Worm (Caenorhabditis elegans) whole organism, midembryonic: ENCODE measurements around the gene F49E12.12.
"Not testable (repeated sequence)": the region's sequence is repeated elsewhere in the genome, so short reads cannot be mapped to it uniquely, and the experiment has no call there.

Experiments
- T22C8.4 ChIP-seq: fragments of 200-800 bp; sonication (Bioruptor generic); IDR thresholded peaks from 2 replicates; pipeline ENCODE4 v1.3.6; 2022; ENCODE audit warnings: missing genetic modification characterization, missing compliant biosample characterization
- cog-1 ChIP-seq: sonication (generic microtip); optimal IDR thresholded peaks from 2 replicates; lab custom pipeline; 2016; ENCODE audit warnings: missing genetic modification characterization, missing compliant biosample characterization
- flt-1 ChIP-seq: fragments of 200-800 bp; sonication (Bioruptor generic); IDR thresholded peaks from 2 replicates; pipeline ENCODE4 v1.3.6; 2022; ENCODE audit warnings: missing genetic modification characterization, missing compliant biosample characterization
- klf-2 ChIP-seq: fragments of 200-800 bp; sonication (Bioruptor generic); conservative IDR thresholded peaks from 2 replicates; pipeline ENCODE4 v1.3.6; 2022; ENCODE audit warnings: missing genetic modification reagents, missing genetic modification characterization, missing compliant biosample characterization
- med-1 ChIP-seq: sonication (generic microtip); optimal IDR thresholded peaks from 2 replicates; lab custom pipeline; 2017; ENCODE audit warnings: missing genetic modification characterization, mild to moderate bottlenecking, missing compliant biosample characterization, antibody characterized with exemption, missing genetic modification reagents; ENCODE audit not compliant: insufficient read depth
- ref-1 ChIP-seq: fragments of 200-800 bp; sonication (Bioruptor generic); conservative IDR thresholded peaks from 2 replicates; pipeline ENCODE4 v1.3.6; 2022; ENCODE audit warnings: missing genetic modification reagents, missing genetic modification characterization, missing compliant biosample characterization
- tab-1 ChIP-seq: fragments of 200-800 bp; sonication (Bioruptor generic); IDR thresholded peaks from 2 replicates; pipeline ENCODE4 v1.3.6; 2022; ENCODE audit warnings: missing genetic modification characterization, missing compliant biosample characterization
- ztf-23 ChIP-seq: fragments of 200-800 bp; sonication (Bioruptor generic); IDR thresholded peaks from 2 replicates; pipeline ENCODE4 v1.3.6; 2022; ENCODE audit warnings: missing genetic modification reagents, missing genetic modification characterization, missing compliant biosample characterization
- ztf-29 ChIP-seq: fragments of 200-800 bp; sonication (Bioruptor generic); IDR thresholded peaks from 2 replicates; pipeline ENCODE4 v1.3.6; 2022; ENCODE audit warnings: missing genetic modification reagents, missing genetic modification characterization, missing compliant biosample characterization

F49E12.12 gene

DNA sequence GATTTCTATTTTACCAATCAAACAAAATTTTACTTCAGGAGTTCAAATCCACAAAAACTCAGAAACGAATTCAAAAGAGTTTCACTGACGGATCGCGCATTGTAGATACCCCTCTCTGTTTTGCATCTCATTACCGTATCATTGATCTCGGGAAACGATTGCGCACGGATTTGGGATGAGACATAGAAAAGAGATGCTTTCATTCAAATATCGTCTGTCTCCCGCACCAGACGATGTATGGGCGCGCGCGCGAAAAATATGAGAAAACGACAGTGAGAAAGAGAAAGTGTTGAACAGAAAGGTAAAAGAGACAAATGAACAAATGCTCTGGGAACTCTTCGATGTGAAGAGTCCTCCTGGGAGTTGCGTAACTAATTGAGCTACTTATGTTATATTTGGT, 29.7 kb downstream of the F49E12.12 start:
- TF ChIP-seq ztf-23 (GFP tag; lab: Robert Waterston, UW) (no peak), med-1 (no peak), klf-2 (GFP tag; lab: Robert Waterston, UW) (no peak), T22C8.4 (no peak), ref-1 (no peak), ztf-29 (GFP tag; lab: Robert Waterston, UW) (no peak), tab-1 (GFP tag; lab: Robert Waterston, UW) (no peak), cog-1 (tag; lab: Kevin White, UChicago) (no peak), flt-1 (GFP tag; lab: Robert Waterston, UW) (no peak)

DNA sequence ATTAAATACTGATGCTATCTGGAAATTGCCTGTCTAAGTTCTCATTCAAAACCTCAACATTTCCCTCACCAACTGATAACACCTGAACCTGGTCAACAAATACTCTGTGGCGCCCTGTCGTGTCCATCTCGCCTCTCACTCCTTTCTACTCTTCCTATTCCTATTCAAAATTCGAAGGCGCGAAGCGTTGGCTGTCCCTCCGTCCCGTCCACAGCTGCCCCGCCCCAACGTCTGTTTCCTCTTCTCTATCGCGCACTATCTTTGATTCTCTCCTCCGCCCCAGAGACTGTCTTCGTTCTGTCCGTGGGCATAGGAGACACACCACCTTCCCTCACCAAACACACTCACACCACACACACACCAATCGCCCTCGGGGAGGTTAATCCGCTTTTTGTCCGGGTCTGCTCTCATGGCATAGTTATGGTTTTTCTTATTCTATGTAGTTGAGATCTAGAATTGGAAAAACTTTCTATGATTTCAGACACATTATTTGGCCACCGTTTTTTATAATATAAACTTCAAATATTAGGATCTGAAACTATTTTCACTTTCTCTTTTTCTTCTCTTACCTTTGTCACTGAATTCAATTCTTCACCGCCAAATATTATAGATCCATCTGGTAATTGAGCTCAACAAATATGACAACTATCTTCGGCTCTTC, 30.9 kb downstream of the F49E12.12 start, which contains the start of gene efl-3:
Gene efl-3, plus strand, starts transcription at position 611 of the 661 bp plus-strand sequence.
- TF ChIP-seq T22C8.4 = no peak
- no peak for TF ChIP-seq ztf-29 (GFP tag; lab: Robert Waterston, UW)
- TF ChIP-seq tab-1 (GFP tag; lab: Robert Waterston, UW) = no peak
- no peak for TF ChIP-seq ref-1
- no peak for TF ChIP-seq ztf-23 (GFP tag; lab: Robert Waterston, UW)
- TF ChIP-seq klf-2 (GFP tag; lab: Robert Waterston, UW) = no peak
- TF ChIP-seq flt-1 (GFP tag; lab: Robert Waterston, UW) = no peak
- TF ChIP-seq cog-1 (tag; lab: Kevin White, UChicago) = no peak
- TF ChIP-seq med-1 = no peak

ce11 chrII:8412935-8413334, 31.6 kb downstream of the F49E12.12 start:
- TF ChIP-seq ref-1 (no peak), ztf-29 (GFP tag; lab: Robert Waterston, UW) (no peak), flt-1 (GFP tag; lab: Robert Waterston, UW) (no peak), T22C8.4 (no peak), tab-1 (GFP tag; lab: Robert Waterston, UW) (no peak), klf-2 (GFP tag; lab: Robert Waterston, UW) (no peak), ztf-23 (GFP tag; lab: Robert Waterston, UW) (no peak), cog-1 (tag; lab: Kevin White, UChicago) (no peak), med-1 (no peak)

DNA sequence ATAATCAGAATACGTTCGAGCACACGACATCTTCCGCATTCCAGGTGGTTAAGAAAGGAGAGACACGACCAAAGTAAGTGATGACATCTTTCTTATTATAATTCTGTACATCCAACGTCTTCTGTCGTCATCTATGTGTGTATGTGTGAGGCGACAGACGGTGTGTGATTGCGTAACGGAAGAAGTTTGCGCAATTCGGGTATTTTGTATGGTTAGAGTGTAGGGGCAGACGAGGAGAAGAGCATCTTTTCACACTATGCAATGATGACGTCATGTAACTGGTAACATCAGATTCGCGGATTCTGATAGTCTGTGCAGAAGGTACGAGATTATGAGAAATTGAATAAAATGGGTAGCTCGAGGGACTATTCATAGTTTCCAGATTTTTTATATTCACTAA, 33.7 kb downstream of the F49E12.12 start:
- no peak for TF ChIP-seq flt-1 (GFP tag; lab: Robert Waterston, UW)
- no peak for TF ChIP-seq tab-1 (GFP tag; lab: Robert Waterston, UW)
- no peak for TF ChIP-seq ztf-29 (GFP tag; lab: Robert Waterston, UW)
- no peak for TF ChIP-seq cog-1 (tag; lab: Kevin White, UChicago)
- TF ChIP-seq ztf-23 (GFP tag; lab: Robert Waterston, UW) = no peak
- no peak for TF ChIP-seq med-1
- TF ChIP-seq klf-2 (GFP tag; lab: Robert Waterston, UW) = no peak
- no peak for TF ChIP-seq ref-1
- TF ChIP-seq T22C8.4 = no peak

DNA sequence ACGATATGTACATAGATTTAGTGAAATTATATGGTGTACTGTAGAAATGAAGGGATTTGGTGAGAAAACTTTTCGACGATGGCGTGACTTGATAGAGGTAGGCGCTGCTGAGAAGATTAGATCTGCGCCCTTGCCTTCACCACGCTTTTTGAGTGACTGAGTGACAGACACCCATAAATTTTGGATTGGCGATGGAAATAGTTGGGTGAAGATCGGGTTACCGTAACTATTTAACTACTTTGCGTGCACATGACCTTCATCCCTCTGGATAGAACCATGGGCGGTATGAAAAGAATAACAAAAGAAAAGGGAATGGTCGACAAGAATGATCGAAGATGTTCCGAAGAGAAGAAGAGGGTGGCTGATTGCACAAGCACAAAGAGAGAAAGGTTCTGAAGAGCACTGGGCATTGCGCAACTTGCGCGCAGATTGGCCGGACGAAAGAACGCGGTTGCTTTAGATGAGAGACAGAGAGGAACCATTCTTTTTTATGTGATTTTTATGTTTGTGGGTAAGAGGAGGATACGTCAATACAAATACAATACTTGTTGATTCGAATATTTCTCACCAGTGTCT, 34.3 kb downstream of the F49E12.12 start:
- TF ChIP-seq tab-1 (GFP tag; lab: Robert Waterston, UW) (no peak), ztf-29 (GFP tag; lab: Robert Waterston, UW) (peak; percentile 54; the same call in 1 of the 2 replicates), ztf-23 (GFP tag; lab: Robert Waterston, UW) (no peak), flt-1 (GFP tag; lab: Robert Waterston, UW) (0 out of 2 replicates have a peak, but pooled peaks have one; percentile 49)

ce11 chrII:8417059-8417668, 35.9 kb downstream of the F49E12.12 start, which contains the start of gene fdgt-2:
fdgt-2 (plus strand) TSS chrII:8417618.
- no peak for TF ChIP-seq ztf-29 (GFP tag; lab: Robert Waterston, UW)
- TF ChIP-seq ztf-23 (GFP tag; lab: Robert Waterston, UW) = no peak
- TF ChIP-seq cog-1 (tag; lab: Kevin White, UChicago) = no peak
- TF ChIP-seq flt-1 (GFP tag; lab: Robert Waterston, UW) = no peak

DNA sequence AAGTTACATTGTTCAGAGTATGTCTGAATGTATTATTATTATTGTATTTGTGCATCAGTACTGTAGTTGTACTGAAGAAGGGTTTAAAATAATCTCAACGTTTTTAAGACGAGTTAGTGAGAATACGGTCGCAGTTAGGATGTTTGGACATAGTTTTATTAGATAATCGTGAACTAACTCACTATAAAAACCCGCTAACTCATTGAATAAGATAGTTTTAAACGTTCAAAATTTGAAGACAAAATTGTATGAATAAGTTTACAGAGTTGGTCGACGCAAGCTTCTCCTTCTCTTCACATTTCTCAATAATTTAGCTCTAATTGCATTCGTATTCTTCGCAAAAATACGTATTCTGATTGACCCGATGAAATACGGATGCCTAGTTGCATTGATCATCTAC, 37.7 kb downstream of the F49E12.12 start:
- TF ChIP-seq cog-1 (tag; lab: Kevin White, UChicago) = no peak
- no peak for TF ChIP-seq ztf-23 (GFP tag; lab: Robert Waterston, UW)
- no peak for TF ChIP-seq T22C8.4
- TF ChIP-seq med-1 = no peak
- TF ChIP-seq klf-2 (GFP tag; lab: Robert Waterston, UW) = no peak
- no peak for TF ChIP-seq flt-1 (GFP tag; lab: Robert Waterston, UW)
- TF ChIP-seq tab-1 (GFP tag; lab: Robert Waterston, UW) = no peak
- no peak for TF ChIP-seq ztf-29 (GFP tag; lab: Robert Waterston, UW)
- no peak for TF ChIP-seq ref-1

DNA sequence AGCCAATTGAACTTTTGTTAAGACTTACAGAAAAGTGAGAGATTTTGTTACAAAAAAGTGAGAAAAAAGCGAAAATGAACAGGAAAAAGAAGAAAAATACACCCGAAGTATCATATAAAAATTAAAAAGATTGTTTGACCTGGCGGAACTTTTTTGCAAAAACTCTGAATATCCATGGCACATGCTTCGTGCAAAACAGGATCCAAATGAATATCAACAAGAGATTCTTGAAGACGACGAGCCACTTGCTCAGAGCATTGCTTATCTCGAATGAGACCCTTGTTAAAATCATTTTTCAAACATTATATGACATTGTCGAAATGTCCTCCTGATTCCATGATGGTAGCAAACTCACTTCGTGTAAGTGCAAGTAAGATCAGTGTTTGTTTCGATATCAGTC, 38.5 kb downstream of the F49E12.12 start, which contains the start of gene F14E5.8:
Gene F14E5.8, plus strand, starts transcription at position 301 of the 400 bp plus-strand sequence.
- not testable (repeated sequence) for TF ChIP-seq klf-2, tab-1, ztf-29 (GFP tag; lab: Robert Waterston, UW)

DNA sequence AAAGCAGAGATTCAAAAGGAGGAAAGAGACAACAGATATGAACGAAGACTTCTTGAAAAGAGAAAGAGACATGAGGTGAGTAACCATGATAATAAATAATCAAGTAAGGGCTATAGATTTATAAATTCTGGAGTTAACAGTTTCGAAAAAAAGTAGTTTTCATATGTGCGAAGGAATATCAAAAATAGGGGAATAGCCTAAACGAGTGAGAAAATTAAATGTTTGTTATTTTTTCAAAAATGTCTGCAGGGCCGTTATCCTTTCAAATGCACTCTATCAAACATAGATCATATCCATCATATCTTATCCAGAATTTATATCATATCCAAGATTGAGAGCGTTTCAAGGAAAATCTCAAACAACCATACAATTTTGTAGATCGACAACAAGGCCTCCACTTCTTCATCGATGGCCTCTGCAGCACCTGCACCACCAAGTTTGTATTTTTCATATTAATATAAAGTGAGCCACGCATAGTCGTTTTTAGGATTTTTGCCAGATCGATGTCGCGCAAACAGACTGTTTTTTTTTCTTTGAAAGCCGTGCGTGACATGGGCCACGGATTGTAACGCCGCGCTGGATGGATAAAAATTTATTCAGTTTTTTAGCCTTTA, 39.6 kb downstream of the F49E12.12 start:
- no peak for TF ChIP-seq ref-1
- no peak for TF ChIP-seq tab-1 (GFP tag; lab: Robert Waterston, UW)
- TF ChIP-seq ztf-23 (GFP tag; lab: Robert Waterston, UW) = no peak
- no peak for TF ChIP-seq flt-1 (GFP tag; lab: Robert Waterston, UW)
- TF ChIP-seq cog-1 (tag; lab: Kevin White, UChicago) = no peak
- TF ChIP-seq med-1 = no peak
- TF ChIP-seq ztf-29 (GFP tag; lab: Robert Waterston, UW) = no peak
- no peak for TF ChIP-seq T22C8.4
- no peak for TF ChIP-seq klf-2 (GFP tag; lab: Robert Waterston, UW)
